Fruit fly (Drosophila melanogaster) whole organism, pupa: Measurements from ENCODE around the gene skd.

Source experiments
- CG10348 ChIP-seq: fragments of 200-800 bp; sonication (Bioruptor generic); IDR thresholded peaks from 2 replicates; pipeline ENCODE4 v1.3.6; 2022; ENCODE audit warnings: missing biosample characterization, missing genetic modification characterization
- CG12605 ChIP-seq: fragments of 200-800 bp; sonication (Bioruptor generic); IDR thresholded peaks from 2 replicates; pipeline ENCODE4 v1.3.6; 2022; ENCODE audit warnings: missing biosample characterization, missing genetic modification characterization
- CG13204 ChIP-seq: fragments of 200-800 bp; sonication (Bioruptor generic); optimal IDR thresholded peaks from 2 replicates; lab custom pipeline; 2018; ENCODE audit warnings: missing biosample characterization, mild to moderate bottlenecking, missing genetic modification characterization, moderate library complexity
- CG14655 ChIP-seq: fragments of 200-800 bp; sonication (Bioruptor generic); optimal IDR thresholded peaks from 3 replicates; lab custom pipeline; 2017; ENCODE audit warnings: mild to moderate bottlenecking, missing biosample characterization, missing genetic modification reagents, missing genetic modification characterization
- CG15710 ChIP-seq: fragments of 200-800 bp; sonication (Bioruptor generic); optimal IDR thresholded peaks from 2 replicates; lab custom pipeline; 2018; ENCODE audit warnings: missing biosample characterization, mild to moderate bottlenecking, missing genetic modification characterization, moderate library complexity
- CG17806 ChIP-seq: fragments of 200-800 bp; sonication (Bioruptor generic); optimal IDR thresholded peaks from 2 replicates; lab custom pipeline; 2018; ENCODE audit warnings: missing biosample characterization, mild to moderate bottlenecking, missing genetic modification characterization, moderate library complexity
- CG32121 ChIP-seq: fragments of 200-800 bp; sonication (Bioruptor generic); IDR thresholded peaks from 2 replicates; pipeline ENCODE4 v1.3.6; 2022; ENCODE audit warnings: missing biosample characterization, missing genetic modification characterization
- CG34367 ChIP-seq: fragments of 200-800 bp; sonication (Bioruptor generic); optimal IDR thresholded peaks from 2 replicates; lab custom pipeline; 2018; ENCODE audit warnings: missing biosample characterization, mild to moderate bottlenecking, missing genetic modification characterization
- CG4496 ChIP-seq: fragments of 200-800 bp; sonication (Bioruptor generic); IDR thresholded peaks from 3 replicates; pipeline ENCODE4 v1.3.6; 2022; ENCODE audit warnings: missing biosample characterization, missing genetic modification characterization
- CG8159 ChIP-seq: fragments of 200-800 bp; sonication (Bioruptor generic); optimal IDR thresholded peaks from 3 replicates; lab custom pipeline; 2018; ENCODE audit warnings: missing biosample characterization, mild to moderate bottlenecking, missing genetic modification characterization, moderate library complexity
- CG8301 ChIP-seq: fragments of 200-800 bp; sonication (Bioruptor generic); optimal IDR thresholded peaks from 2 replicates; lab custom pipeline; 2018; ENCODE audit warnings: missing biosample characterization, mild to moderate bottlenecking, missing genetic modification characterization
- CG9948 ChIP-seq: fragments of 200-800 bp; sonication (Bioruptor generic); optimal IDR thresholded peaks from 2 replicates; lab custom pipeline; 2018; ENCODE audit warnings: missing biosample characterization, mild to moderate bottlenecking, missing genetic modification characterization, moderate library complexity
- D1 ChIP-seq: fragments of 200-800 bp; sonication (Bioruptor generic); optimal IDR thresholded peaks from 2 replicates; lab custom pipeline; 2018; ENCODE audit warnings: missing biosample characterization, mild to moderate bottlenecking, missing genetic modification characterization, moderate library complexity
- EcR ChIP-seq: fragments of 200-800 bp; sonication (Bioruptor generic); optimal IDR thresholded peaks from 3 replicates; lab custom pipeline; 2019; ENCODE audit warnings: missing biosample characterization, missing genetic modification characterization, mild to moderate bottlenecking, moderate library complexity, missing genetic modification reagents
- Ets98B ChIP-seq: fragments of 200-800 bp; sonication (Bioruptor generic); IDR thresholded peaks from 2 replicates; pipeline ENCODE4 v1.3.6; 2022; ENCODE audit warnings: missing biosample characterization, missing genetic modification characterization
- Pif1A ChIP-seq: fragments of 200-800 bp; sonication (Bioruptor generic); optimal IDR thresholded peaks from 3 replicates; lab custom pipeline; 2016; ENCODE audit warnings: missing biosample characterization, missing genetic modification characterization
- Pif1B ChIP-seq: fragments of 200-800 bp; sonication (Bioruptor generic); optimal IDR thresholded peaks from 3 replicates; lab custom pipeline; 2016; ENCODE audit warnings: missing biosample characterization, missing genetic modification characterization
- Snoo ChIP-seq: fragments of 200-800 bp; sonication (Bioruptor generic); optimal IDR thresholded peaks from 3 replicates; lab custom pipeline; 2017; ENCODE audit warnings: missing biosample characterization, mild to moderate bottlenecking, missing genetic modification characterization, inconsistent platforms
- fd96Ca ChIP-seq: fragments of 200-800 bp; sonication (Bioruptor generic); IDR thresholded peaks from 3 replicates; pipeline ENCODE4 v1.3.6; 2022; ENCODE audit warnings: missing biosample characterization, missing genetic modification characterization
- gl ChIP-seq: fragments of 200-800 bp; sonication (Bioruptor generic); optimal IDR thresholded peaks from 2 replicates; lab custom pipeline; 2018; ENCODE audit warnings: missing biosample characterization, mild to moderate bottlenecking, missing genetic modification characterization
- rn ChIP-seq: fragments of 200-800 bp; sonication (Bioruptor generic); IDR thresholded peaks from 2 replicates; pipeline ENCODE4 v1.3.6; 2022; ENCODE audit warnings: missing biosample characterization, missing genetic modification characterization

skd gene

DNA sequence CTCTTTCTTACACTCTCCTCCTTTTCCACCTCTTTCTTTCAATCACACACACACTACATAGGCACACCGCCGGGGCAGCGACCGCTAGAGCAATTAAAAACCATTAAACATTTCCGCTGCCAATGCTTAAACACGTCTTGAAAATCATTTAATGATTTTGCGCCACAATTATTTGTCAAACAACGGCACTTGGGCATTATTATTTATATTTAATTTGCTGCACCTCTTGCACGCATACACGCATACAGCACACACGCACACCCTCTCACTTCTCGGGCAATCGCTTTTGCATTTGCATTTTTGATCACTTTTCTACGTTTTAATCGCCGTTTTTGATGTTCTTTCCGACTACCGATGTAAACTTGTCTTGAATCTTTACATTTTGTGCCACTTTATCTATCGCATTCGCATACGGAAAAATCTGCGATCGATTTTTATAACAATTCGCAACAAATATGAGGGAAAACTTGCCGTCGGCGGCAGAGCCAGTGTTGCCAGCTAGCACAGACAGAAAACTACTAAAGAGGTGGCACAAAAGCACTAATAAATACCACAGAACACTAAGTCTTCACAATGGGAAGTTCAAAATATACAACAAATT lies at the start of gene skd:
skd (minus strand) TSS at position 518 of the 601 bp plus-strand sequence.
- TF ChIP-seq CG14655 (GFP tag; lab: Kevin White, UChicago) (no peak), Pif1A (GFP tag; lab: Kevin White, UChicago) (no peak), CG10348 (no peak), CG12605 (0 out of 2 replicates have a peak, but pooled peaks have one; percentile 8), CG8159 (tag; lab: Kevin White, UChicago) (no peak), fd96Ca (GFP tag; lab: Robert Waterston, UW) (no peak), CG9948 (tag; lab: Kevin White, UChicago) (no peak), CG8301 (tag; lab: Kevin White, UChicago) (no peak), EcR (GFP tag; lab: Kevin White, UChicago) (peak; percentile 85), CG34367 (no peak), CG17806 (tag; lab: Kevin White, UChicago) (no peak)

DNA sequence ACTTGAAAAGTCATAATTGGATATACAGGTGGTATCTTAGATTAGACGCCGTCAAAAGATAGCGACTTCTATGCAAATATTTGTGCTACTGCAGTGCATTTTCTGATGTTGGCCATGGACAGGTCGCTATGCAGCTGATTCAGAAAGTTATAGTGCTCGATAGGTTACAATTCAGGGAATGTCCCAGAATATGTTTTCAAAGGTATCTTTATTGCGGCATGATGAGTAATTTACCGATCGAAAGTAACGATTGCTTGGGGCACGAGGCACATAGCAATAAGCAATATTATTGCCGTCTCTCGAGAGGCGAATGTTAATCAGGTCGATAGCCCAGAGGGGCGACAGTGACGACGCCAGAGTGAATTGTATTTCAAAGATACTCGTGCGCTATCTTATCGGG lies 42.8 kb upstream of the skd start:
- no peak for TF ChIP-seq EcR (GFP tag; lab: Kevin White, UChicago)
- TF ChIP-seq Snoo (tag; lab: Kevin White, UChicago): no peak
- no peak for TF ChIP-seq gl (tag; lab: Kevin White, UChicago)
- no peak for TF ChIP-seq D1 (tag; lab: Kevin White, UChicago)
- TF ChIP-seq CG15710 (tag; lab: Kevin White, UChicago): no peak
- no peak for TF ChIP-seq CG8159 (tag; lab: Kevin White, UChicago)
- no peak for TF ChIP-seq CG10348
- TF ChIP-seq CG14655 (GFP tag; lab: Kevin White, UChicago): no peak

DNA sequence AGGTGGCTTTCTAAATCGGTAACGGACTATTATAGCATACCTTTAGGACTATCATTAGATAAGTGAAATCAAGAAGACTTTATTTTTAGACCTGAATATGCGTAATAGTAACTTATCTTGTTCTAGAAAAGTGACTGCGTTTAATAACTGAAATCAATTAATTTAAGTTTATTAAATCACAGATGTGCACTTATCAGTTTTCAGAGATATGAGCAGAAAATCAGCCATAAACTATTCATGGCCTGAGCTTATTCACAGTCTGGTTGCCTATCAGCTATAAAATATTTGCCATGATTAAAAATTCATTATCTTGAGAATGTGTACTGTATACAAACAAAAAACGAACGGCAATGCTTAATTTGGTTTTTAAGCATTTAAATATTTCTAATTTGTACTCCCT lies 42.2 kb upstream of the skd start:
- no peak for TF ChIP-seq CG34367
- TF ChIP-seq Pif1A (GFP tag; lab: Kevin White, UChicago): no peak
- TF ChIP-seq gl (tag; lab: Kevin White, UChicago): no peak
- TF ChIP-seq CG32121 (GFP tag; lab: Robert Waterston, UW): no peak
- no peak for TF ChIP-seq CG9948 (tag; lab: Kevin White, UChicago)
- TF ChIP-seq Pif1B (GFP tag; lab: Kevin White, UChicago): no peak
- no peak for TF ChIP-seq Ets98B
- TF ChIP-seq EcR (GFP tag; lab: Kevin White, UChicago): no peak
- TF ChIP-seq CG4496 (GFP tag; lab: Robert Waterston, UW): no peak
- no peak for TF ChIP-seq Snoo (tag; lab: Kevin White, UChicago)
- no peak for TF ChIP-seq rn (GFP tag; lab: Robert Waterston, UW)
- no peak for TF ChIP-seq CG8301 (tag; lab: Kevin White, UChicago)
- no peak for TF ChIP-seq CG17806 (tag; lab: Kevin White, UChicago)
- no peak for TF ChIP-seq CG14655 (GFP tag; lab: Kevin White, UChicago)
- TF ChIP-seq CG15710 (tag; lab: Kevin White, UChicago): no peak
- TF ChIP-seq CG10348: no peak
- TF ChIP-seq fd96Ca (GFP tag; lab: Robert Waterston, UW): no peak
- TF ChIP-seq CG12605: no peak

DNA sequence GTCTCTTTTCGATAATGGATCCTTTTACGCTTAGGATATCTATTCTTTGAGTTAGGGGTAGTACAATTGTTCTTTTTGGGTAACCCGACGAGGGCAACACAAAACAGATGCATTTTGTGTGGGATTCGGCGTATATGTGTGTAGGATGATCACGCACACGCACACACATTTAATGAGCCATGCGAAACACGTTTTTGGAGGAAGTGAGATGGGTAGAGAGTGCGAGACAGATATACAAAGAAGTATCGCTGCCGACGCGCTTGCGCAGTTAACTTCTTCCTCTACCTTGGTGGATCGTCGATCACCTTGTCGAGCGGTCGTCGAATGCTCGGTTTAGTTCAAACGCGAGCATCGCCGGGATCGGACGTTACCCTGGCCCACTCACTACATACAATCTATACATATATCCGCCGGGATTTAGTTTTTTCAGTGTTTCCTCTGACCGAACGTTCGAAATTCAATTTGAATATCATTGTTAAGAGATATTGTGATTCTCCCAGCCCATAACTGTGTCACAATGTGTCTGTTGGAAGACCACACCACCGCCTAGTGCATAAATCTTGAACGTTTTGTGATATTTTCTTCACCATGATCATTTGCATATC lies 40.4 kb upstream of the skd start:
- TF ChIP-seq CG13204 (GFP tag; lab: Kevin White, UChicago) (peak; percentile 81), CG17806 (tag; lab: Kevin White, UChicago) (no peak), CG32121 (GFP tag; lab: Robert Waterston, UW) (no peak), CG12605 (no peak), CG34367 (no peak), EcR (GFP tag; lab: Kevin White, UChicago) (peak; percentile 84), Ets98B (no peak), gl (tag; lab: Kevin White, UChicago) (peak; percentile 15), fd96Ca (GFP tag; lab: Robert Waterston, UW) (no peak), D1 (tag; lab: Kevin White, UChicago) (no peak), rn (GFP tag; lab: Robert Waterston, UW) (no peak), Pif1A (GFP tag; lab: Kevin White, UChicago) (no peak), Snoo (tag; lab: Kevin White, UChicago) (no peak), CG15710 (tag; lab: Kevin White, UChicago) (no peak), CG9948 (tag; lab: Kevin White, UChicago) (no peak), Pif1B (GFP tag; lab: Kevin White, UChicago) (no peak), CG4496 (GFP tag; lab: Robert Waterston, UW) (peak; percentile 40; the same call in 1 of the 3 replicates)

DNA sequence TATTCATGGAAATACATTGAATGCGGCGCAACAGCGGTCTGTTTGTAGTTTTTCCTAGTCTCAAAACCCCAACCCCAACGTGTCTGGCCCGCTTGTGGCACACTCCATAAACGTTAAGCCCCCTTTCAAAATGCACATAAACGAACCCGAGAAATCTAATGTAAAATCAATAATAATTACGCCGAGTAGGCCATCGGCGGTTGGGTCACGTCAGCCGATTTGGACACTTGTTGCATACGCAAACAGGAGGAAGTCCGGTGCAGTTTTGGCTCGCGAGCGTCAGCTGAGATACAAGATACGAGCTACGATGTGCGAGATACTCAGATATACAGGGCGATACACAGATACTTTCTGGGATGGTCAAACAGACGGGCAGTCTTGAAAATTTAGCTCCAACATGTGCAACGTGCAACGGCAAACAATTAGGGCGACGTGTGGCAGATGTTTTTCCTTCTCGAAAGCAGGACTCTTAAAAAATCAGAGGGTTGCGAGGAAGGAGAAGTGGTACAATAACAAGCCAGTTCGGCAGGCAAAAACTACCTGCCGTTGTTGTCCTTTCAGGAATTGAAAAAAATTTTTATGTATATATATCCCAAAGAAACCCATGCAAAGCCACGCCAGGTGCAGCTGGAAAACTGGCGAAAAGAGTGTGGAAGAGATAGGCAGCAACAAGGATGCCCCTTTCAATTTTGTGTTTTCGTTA lies 39.1 kb upstream of the skd start:
- TF ChIP-seq CG14655 (GFP tag; lab: Kevin White, UChicago): no peak
- TF ChIP-seq, all 21 proteins: peak for 0
